Fruit fly (Drosophila melanogaster) whole organism, embryonic: ENCODE measurements around the gene eIF2Bepsilon.

Source experiments
- Asciz ChIP-seq: fragments of 200-800 bp; sonication (Bioruptor generic); optimal IDR thresholded peaks from 2 replicates; lab custom pipeline; 2017; ENCODE audit warnings: missing biosample characterization, mild to moderate bottlenecking, missing genetic modification characterization, missing genetic modification reagents
- Bdp1 ChIP-seq: fragments of 200-800 bp; sonication (Bioruptor generic); optimal IDR thresholded peaks from 3 replicates; lab custom pipeline; 2016; ENCODE audit warnings: missing biosample characterization, missing genetic modification characterization
- C15 ChIP-seq: fragments of 200-800 bp; sonication (Bioruptor generic); IDR thresholded peaks from 3 replicates; pipeline ENCODE4 v1.3.6; 2022; ENCODE audit warnings: missing biosample characterization, missing genetic modification characterization
- CG11456 ChIP-seq: fragments of 200-800 bp; sonication (Bioruptor generic); IDR thresholded peaks from 3 replicates; pipeline ENCODE4 v1.3.6; 2022; ENCODE audit warnings: missing biosample characterization, missing genetic modification characterization
- CG14014 ChIP-seq: fragments of 200-800 bp; sonication (Bioruptor generic); IDR thresholded peaks from 2 replicates; pipeline ENCODE4 v1.3.6; 2022; ENCODE audit warnings: missing biosample characterization, missing genetic modification characterization
- CG1792 ChIP-seq: fragments of 200-800 bp; sonication (Bioruptor generic); optimal IDR thresholded peaks from 2 replicates; lab custom pipeline; 2016; ENCODE audit warnings: missing biosample characterization, missing genetic modification characterization
- CG2678 ChIP-seq: fragments of 200-800 bp; sonication (Bioruptor generic); optimal IDR thresholded peaks from 3 replicates; lab custom pipeline; 2019; ENCODE audit warnings: missing biosample characterization, mild to moderate bottlenecking, missing genetic modification characterization, moderate library complexity
- CG30403 ChIP-seq: fragments of 200-800 bp; sonication (Bioruptor generic); optimal IDR thresholded peaks from 3 replicates; lab custom pipeline; 2016; ENCODE audit warnings: missing biosample characterization, missing genetic modification characterization
- CG31224 ChIP-seq: fragments of 200-800 bp; sonication (Bioruptor generic); IDR thresholded peaks from 2 replicates; pipeline ENCODE4 v1.3.6; 2022; ENCODE audit warnings: missing biosample characterization, missing genetic modification characterization
- CG34376 ChIP-seq: fragments of 200-800 bp; sonication (Bioruptor generic); optimal IDR thresholded peaks from 2 replicates; lab custom pipeline; 2018; ENCODE audit warnings: missing biosample characterization, mild to moderate bottlenecking, missing genetic modification characterization
- CG3726 ChIP-seq: fragments of 200-800 bp; sonication (Bioruptor generic); IDR thresholded peaks from 3 replicates; pipeline ENCODE4, ENCODE4 v1.3.6; 2022; ENCODE audit warnings: missing biosample characterization, missing genetic modification characterization
- CG3838 ChIP-seq: fragments of 200-800 bp; sonication (Bioruptor generic); optimal IDR thresholded peaks from 3 replicates; lab custom pipeline; 2016; ENCODE audit warnings: missing biosample characterization, missing genetic modification characterization
- CG3847 ChIP-seq: fragments of 200-800 bp; sonication (Bioruptor generic); IDR thresholded peaks from 2 replicates; pipeline ENCODE4 v1.3.6; 2022; ENCODE audit warnings: missing biosample characterization, missing genetic modification characterization
- CG6765 ChIP-seq: fragments of 200-800 bp; sonication (Bioruptor generic); optimal IDR thresholded peaks from 3 replicates; lab custom pipeline; 2017; ENCODE audit warnings: missing biosample characterization, mild to moderate bottlenecking, missing genetic modification characterization
- CG7987 ChIP-seq: fragments of 200-800 bp; sonication (Bioruptor generic); optimal IDR thresholded peaks from 2 replicates; lab custom pipeline; 2018; ENCODE audit warnings: missing biosample characterization, mild to moderate bottlenecking, missing genetic modification characterization, moderate library complexity
- CG8924 ChIP-seq: fragments of 200-800 bp; optimal IDR thresholded peaks from 3 replicates; lab custom pipeline; 2019; ENCODE audit warnings: missing biosample characterization, mild to moderate bottlenecking, missing genetic modification characterization, moderate library complexity
- CTCF ChIP-seq: fragments of 200-800 bp; sonication (Bioruptor generic); optimal IDR thresholded peaks from 2 replicates; lab custom pipeline; 2017; ENCODE audit warnings: missing biosample characterization, mild to moderate bottlenecking, missing genetic modification characterization, moderate library complexity
- Chrac-16 ChIP-seq: fragments of 200-800 bp; sonication (Bioruptor generic); optimal IDR thresholded peaks from 3 replicates; lab custom pipeline; 2016; ENCODE audit warnings: missing biosample characterization, missing genetic modification characterization
- D19A ChIP-seq: fragments of 200-800 bp; optimal IDR thresholded peaks from 3 replicates; lab custom pipeline; 2019; ENCODE audit warnings: missing biosample characterization, mild to moderate bottlenecking, missing genetic modification characterization, moderate library complexity
- Eip74EF ChIP-seq, 2 experiments: fragments of 200-800 bp in 1 of 2; fragments of >200 bp in 1 of 2; sonication (Bioruptor generic) in 1 of 2; optimal IDR thresholded peaks; 2 replicates each; lab custom pipeline; 2017 to 2019; ENCODE audit warnings: missing biosample characterization in 2 of 2, missing genetic modification characterization in 2 of 2, mild to moderate bottlenecking in 1 of 2, moderate library complexity in 1 of 2
- Hand ChIP-seq: fragments of 200-800 bp; sonication (Bioruptor generic); optimal IDR thresholded peaks from 2 replicates; lab custom pipeline; 2017; ENCODE audit warnings: mild to moderate bottlenecking, missing biosample characterization, missing genetic modification reagents, missing genetic modification characterization
- Hr3 ChIP-seq: fragments of 200-800 bp; sonication (Bioruptor generic); optimal IDR thresholded peaks from 3 replicates; lab custom pipeline; 2016; ENCODE audit warnings: missing biosample characterization, missing genetic modification characterization
- Max ChIP-seq: fragments of 200-800 bp; sonication (Bioruptor generic); optimal IDR thresholded peaks from 2 replicates; lab custom pipeline; 2016; ENCODE audit warnings: missing biosample characterization, mild to moderate bottlenecking, missing genetic modification characterization
- Mrtf ChIP-seq: fragments of 200-800 bp; sonication (Bioruptor generic); IDR thresholded peaks from 3 replicates; pipeline ENCODE4 v1.3.6; 2022; ENCODE audit warnings: missing biosample characterization, missing genetic modification characterization
- NC2α ChIP-seq: fragments of 200-800 bp; sonication (Bioruptor generic); optimal IDR thresholded peaks from 2 replicates; lab custom pipeline; 2016; ENCODE audit warnings: missing biosample characterization, missing genetic modification characterization
- NC2β ChIP-seq: fragments of 200-800 bp; sonication (Bioruptor generic); optimal IDR thresholded peaks from 2 replicates; lab custom pipeline; 2016; ENCODE audit warnings: missing biosample characterization, missing genetic modification characterization
- NFAT ChIP-seq: fragments of 200-800 bp; sonication (Bioruptor generic); IDR thresholded peaks from 2 replicates; pipeline ENCODE4 v1.3.6; 2022; ENCODE audit warnings: missing biosample characterization, missing genetic modification characterization
- Sin3A ChIP-seq: fragments of >200 bp; optimal IDR thresholded peaks from 2 replicates; lab custom pipeline; 2018
- Spps ChIP-seq: fragments of 200-800 bp; sonication (Bioruptor generic); optimal IDR thresholded peaks from 2 replicates; lab custom pipeline; 2018; ENCODE audit warnings: missing biosample characterization, mild to moderate bottlenecking, missing genetic modification characterization
- Xbp1 ChIP-seq: fragments of 200-800 bp; sonication (Bioruptor generic); optimal IDR thresholded peaks from 3 replicates; lab custom pipeline; 2016; ENCODE audit warnings: missing biosample characterization, mild to moderate bottlenecking, missing genetic modification characterization
- amos ChIP-seq: fragments of 200-800 bp; sonication (Bioruptor generic); IDR thresholded peaks from 2 replicates; pipeline ENCODE4 v1.3.6; 2022; ENCODE audit warnings: missing biosample characterization, missing genetic modification characterization; ENCODE audit not compliant: partially characterized antibody
- bigmax ChIP-seq: fragments of 200-800 bp; sonication (Bioruptor generic); optimal IDR thresholded peaks from 2 replicates; lab custom pipeline; 2018; ENCODE audit warnings: missing biosample characterization, mild to moderate bottlenecking, missing genetic modification characterization
- cato ChIP-seq: fragments of 200-800 bp; sonication (Bioruptor generic); optimal IDR thresholded peaks from 2 replicates; lab custom pipeline; 2016; ENCODE audit warnings: missing biosample characterization, missing genetic modification characterization, borderline replicate concordance
- chinmo ChIP-seq: fragments of 200-800 bp; sonication (Bioruptor generic); IDR thresholded peaks from 4 replicates; pipeline ENCODE4 v1.3.6; 2022; ENCODE audit warnings: missing biosample characterization, missing genetic modification characterization; ENCODE audit not compliant: partially characterized antibody
- chm ChIP-seq: fragments of 200-800 bp; sonication (Bioruptor generic); IDR thresholded peaks from 2 replicates; pipeline ENCODE4 v1.3.6; 2022; ENCODE audit warnings: missing biosample characterization, missing genetic modification characterization
- croc ChIP-seq: fragments of 200-800 bp; sonication (Bioruptor generic); conservative IDR thresholded peaks from 3 replicates; pipeline ENCODE4 v1.3.6; 2022; ENCODE audit warnings: missing biosample characterization, missing genetic modification characterization
- esg ChIP-seq: fragments of 200-800 bp; sonication (Bioruptor generic); conservative IDR thresholded peaks from 2 replicates; pipeline ENCODE4 v1.3.6; 2022; ENCODE audit warnings: missing biosample characterization, missing genetic modification characterization
- gce ChIP-seq: fragments of 200-800 bp; sonication (Bioruptor generic); IDR thresholded peaks from 3 replicates; pipeline ENCODE4 v1.3.6; 2022; ENCODE audit warnings: missing biosample characterization, missing genetic modification characterization
- gsb ChIP-seq: fragments of 200-800 bp; sonication (Bioruptor generic); IDR thresholded peaks from 2 replicates; pipeline ENCODE4 v1.3.6; 2022; ENCODE audit warnings: missing biosample characterization, missing genetic modification characterization
- ind ChIP-seq: fragments of 200-800 bp; sonication (Bioruptor generic); optimal IDR thresholded peaks from 3 replicates; lab custom pipeline; 2016; ENCODE audit warnings: missing biosample characterization, missing genetic modification characterization
- jigr1 ChIP-seq: fragments of 200-800 bp; sonication (Bioruptor generic); IDR thresholded peaks from 3 replicates; pipeline ENCODE4 v1.3.6; 2022; ENCODE audit warnings: missing biosample characterization, missing genetic modification characterization
- lab ChIP-seq: fragments of 200-800 bp; sonication (Bioruptor generic); optimal IDR thresholded peaks from 3 replicates; lab custom pipeline; 2017; ENCODE audit warnings: missing biosample characterization, missing genetic modification characterization, mild to moderate bottlenecking, moderate library complexity, missing genetic modification reagents
- lmd ChIP-seq: fragments of 200-800 bp; sonication (Bioruptor generic); IDR thresholded peaks from 2 replicates; pipeline ENCODE4 v1.3.6; 2022; ENCODE audit warnings: missing biosample characterization, missing genetic modification characterization
- oc ChIP-seq: fragments of 200-800 bp; sonication (Bioruptor generic); optimal IDR thresholded peaks from 2 replicates; lab custom pipeline; 2018; ENCODE audit warnings: missing biosample characterization, mild to moderate bottlenecking, missing genetic modification characterization, moderate library complexity
- sisA ChIP-seq: fragments of 200-800 bp; sonication (Bioruptor generic); IDR thresholded peaks from 2 replicates; pipeline ENCODE4 v1.3.6; 2022; ENCODE audit warnings: missing biosample characterization, missing genetic modification characterization
- slbo ChIP-seq: fragments of 200-800 bp; sonication (Bioruptor generic); IDR thresholded peaks from 2 replicates; pipeline ENCODE4 v1.3.6; 2022; ENCODE audit warnings: missing biosample characterization, missing genetic modification characterization
- slou ChIP-seq: fragments of 200-800 bp; sonication (Bioruptor generic); optimal IDR thresholded peaks from 3 replicates; lab custom pipeline; 2016; ENCODE audit warnings: missing biosample characterization, missing genetic modification characterization
- tap ChIP-seq: fragments of 200-800 bp; optimal IDR thresholded peaks from 3 replicates; lab custom pipeline; 2019; ENCODE audit warnings: missing biosample characterization, mild to moderate bottlenecking, missing genetic modification characterization, moderate library complexity
- tx ChIP-seq: fragments of 200-800 bp; sonication (Bioruptor generic); optimal IDR thresholded peaks from 2 replicates; lab custom pipeline; 2016; ENCODE audit warnings: missing biosample characterization, missing genetic modification characterization
- vnd ChIP-seq: fragments of 200-800 bp; sonication (Bioruptor generic); IDR thresholded peaks from 3 replicates; pipeline ENCODE4 v1.3.6; 2022; ENCODE audit warnings: missing biosample characterization, missing genetic modification characterization; ENCODE audit not compliant: partially characterized antibody
- zen2 ChIP-seq: fragments of 200-800 bp; sonication (Bioruptor generic); IDR thresholded peaks from 3 replicates; pipeline ENCODE4 v1.3.6; 2022; ENCODE audit warnings: missing biosample characterization, missing genetic modification characterization; ENCODE audit not compliant: partially characterized antibody

The eIF2Bepsilon gene

dm6 chrX:1879606-1880110 is 43.0 kb downstream of the eIF2Bepsilon start, which contains the start of gene CG14818 (continued):
- TF ChIP-seq tap (tag; lab: Kevin White, UChicago), result no peak
- TF ChIP-seq D19A (tag; lab: Kevin White, UChicago), result peak; percentile 0
- TF ChIP-seq Mrtf (GFP tag; lab: Robert Waterston, UW), result peak; percentile 33; the same call in 1 of the 3 replicates
- TF ChIP-seq croc (GFP tag; lab: Robert Waterston, UW), result peak; percentile 29; the same call in 2 of the 3 replicates
- no peak for TF ChIP-seq Spps
- no peak for TF ChIP-seq jigr1 (GFP tag; lab: Robert Waterston, UW)
- peak; percentile 53 for TF ChIP-seq CG30403 (GFP tag; lab: Kevin White, UChicago)
- TF ChIP-seq Max (GFP tag; lab: Kevin White, UChicago), result no peak
- peak; percentile 46; the same call in 1 of the 2 replicates for TF ChIP-seq NFAT (GFP tag; lab: Robert Waterston, UW)
- TF ChIP-seq CG1792 (GFP tag; lab: Kevin White, UChicago), result peak; percentile 27
- TF ChIP-seq cato, result peak; percentile 38
- no peak for TF ChIP-seq oc (tag; lab: Kevin White, UChicago)
- TF ChIP-seq CTCF, result no peak
- TF ChIP-seq zen2 (GFP tag; lab: Robert Waterston, UW), result peak; percentile 89
- no peak for TF ChIP-seq CG6765 (GFP tag; lab: Kevin White, UChicago)
- TF ChIP-seq CG31224 (GFP tag; lab: Robert Waterston, UW), result no peak
- no peak for TF ChIP-seq Eip74EF (GFP tag; optimal IDR thresholded peaks at IDR 0.05; lab: Kevin White, UChicago)
- no peak for TF ChIP-seq bigmax (GFP tag; lab: Kevin White, UChicago)
- TF ChIP-seq slou, result no peak
- peak; percentile 44; the same call in 1 of the 2 replicates for TF ChIP-seq gsb
- peak; percentile 20 for TF ChIP-seq Hr3 (GFP tag; lab: Kevin White, UChicago)
- peak; percentile 24 for TF ChIP-seq tx (GFP tag; lab: Kevin White, UChicago)
- TF ChIP-seq CG11456, result peak; percentile 72; the same call in 1 of the 3 replicates
- TF ChIP-seq chm, result 0 out of 2 replicates have a peak, but pooled peaks have one; percentile 14
- no peak for TF ChIP-seq C15 (GFP tag; lab: Robert Waterston, UW)
- peak; percentile 6 for TF ChIP-seq CG8924
- peak; percentile 71 for TF ChIP-seq lab (GFP tag; lab: Kevin White, UChicago)
- TF ChIP-seq CG7987 (GFP tag; lab: Kevin White, UChicago), result no peak
- TF ChIP-seq amos (GFP tag; lab: Robert Waterston, UW), result peak; percentile 78
- peak; percentile 58 for TF ChIP-seq CG3847 (GFP tag; lab: Robert Waterston, UW)
- no peak for TF ChIP-seq CG3726 (GFP tag; lab: Robert Waterston, UW)
- TF ChIP-seq Chrac-16 (GFP tag; lab: Kevin White, UChicago), result peak; percentile 53
- peak; percentile 84 for TF ChIP-seq vnd (GFP tag; lab: Robert Waterston, UW)
- peak; percentile 72 for TF ChIP-seq CG2678 (tag; lab: Kevin White, UChicago)
- TF ChIP-seq NC2β (GFP tag; lab: Kevin White, UChicago), result no peak
- TF ChIP-seq Bdp1, result peak; percentile 47
- no peak for TF ChIP-seq Asciz
- TF ChIP-seq Xbp1, result peak; percentile 61
- peak; percentile 31; the same call in 1 of the 2 replicates for TF ChIP-seq esg (GFP tag; lab: Robert Waterston, UW)
- TF ChIP-seq sisA (GFP tag; lab: Robert Waterston, UW), result peak; percentile 52
- no peak for TF ChIP-seq gce
- TF ChIP-seq NC2α (GFP tag; lab: Kevin White, UChicago), result no peak
- peak; percentile 71; the same call in 1 of the 4 replicates for TF ChIP-seq chinmo (GFP tag; lab: Robert Waterston, UW)
- no peak for TF ChIP-seq Sin3A
- peak; percentile 62 for TF ChIP-seq ind (GFP tag; lab: Kevin White, UChicago)
- peak; percentile 77 for TF ChIP-seq slbo
- peak; percentile 30 for TF ChIP-seq CG34376 (GFP tag; lab: Kevin White, UChicago)
- TF ChIP-seq CG3838 (GFP tag; lab: Kevin White, UChicago), result no peak
- no peak for TF ChIP-seq CG14014
- TF ChIP-seq Hand (GFP tag; lab: Kevin White, UChicago), result peak; percentile 48
- TF ChIP-seq lmd (GFP tag; lab: Robert Waterston, UW), result peak; percentile 72
